Worm (Caenorhabditis elegans) whole organism, midembryonic: ENCODE results near the gene actl-1.

ENCODE experiments used
- T22C8.4 ChIP-seq: fragments of 200-800 bp; sonication (Bioruptor generic); IDR thresholded peaks from 2 replicates; pipeline ENCODE4 v1.3.6; 2022; ENCODE audit warnings: missing genetic modification characterization, missing compliant biosample characterization
- flt-1 ChIP-seq: fragments of 200-800 bp; sonication (Bioruptor generic); IDR thresholded peaks from 2 replicates; pipeline ENCODE4 v1.3.6; 2022; ENCODE audit warnings: missing genetic modification characterization, missing compliant biosample characterization
- klf-2 ChIP-seq: fragments of 200-800 bp; sonication (Bioruptor generic); conservative IDR thresholded peaks from 2 replicates; pipeline ENCODE4 v1.3.6; 2022; ENCODE audit warnings: missing genetic modification reagents, missing genetic modification characterization, missing compliant biosample characterization
- tab-1 ChIP-seq: fragments of 200-800 bp; sonication (Bioruptor generic); IDR thresholded peaks from 2 replicates; pipeline ENCODE4 v1.3.6; 2022; ENCODE audit warnings: missing genetic modification characterization, missing compliant biosample characterization

DNA sequence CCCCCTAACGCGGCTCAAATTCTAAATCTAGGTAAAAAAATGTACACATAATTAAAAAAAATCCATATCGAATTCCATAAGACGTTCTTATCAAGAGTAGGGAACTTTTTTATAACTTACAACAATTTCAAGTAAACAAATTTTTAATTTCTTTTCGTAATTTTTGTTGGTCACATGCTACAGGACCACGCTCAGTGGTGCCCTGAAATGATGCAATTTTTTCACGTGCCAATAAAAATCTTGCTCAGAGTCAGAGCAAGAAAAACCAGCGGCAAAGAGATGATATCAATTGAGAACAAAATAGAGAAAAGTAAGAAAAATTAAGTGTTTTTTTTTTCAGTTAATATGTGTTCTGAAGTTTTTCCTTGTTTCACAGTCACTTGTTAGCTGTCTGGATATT lies 32.3 kb upstream of the actl-1 start:
- no peak for TF ChIP-seq flt-1 (GFP tag; lab: Robert Waterston, UW)
- TF ChIP-seq T22C8.4 (GFP tag; lab: Robert Waterston, UW), result no peak
- no peak for TF ChIP-seq klf-2 (GFP tag; lab: Robert Waterston, UW)
- TF ChIP-seq tab-1 (GFP tag; lab: Robert Waterston, UW), result no peak
